Worm (Caenorhabditis elegans) whole organism, young adult: Measurements from ENCODE around the gene ZK938.10.
"Not testable (repeated sequence)": the region's sequence is repeated elsewhere in the genome, so short reads cannot be mapped to it uniquely, and the experiment has no call there.

Experiments used
- B0261.1 ChIP-seq: sonication (generic microtip); optimal IDR thresholded peaks from 2 replicates; lab custom pipeline; 2016; ENCODE audit warnings: mild to moderate bottlenecking, missing genetic modification characterization, moderate library complexity, missing compliant biosample characterization
- C17E4.6 ChIP-seq: fragments of 200-800 bp; sonication (Bioruptor generic); IDR thresholded peaks from 2 replicates; pipeline ENCODE4 v1.3.6; 2022; ENCODE audit warnings: missing genetic modification reagents, missing genetic modification characterization, missing compliant biosample characterization
- D2030.7 ChIP-seq: fragments of 200-800 bp; sonication (Bioruptor generic); IDR thresholded peaks from 2 replicates; pipeline ENCODE4 v1.3.6; 2022; ENCODE audit warnings: missing genetic modification reagents, missing genetic modification characterization, missing compliant biosample characterization
- F49E8.2 ChIP-seq: sonication (generic microtip); optimal IDR thresholded peaks from 3 replicates; lab custom pipeline; 2017; ENCODE audit warnings: missing genetic modification characterization, mild to moderate bottlenecking, missing compliant biosample characterization, antibody characterized with exemption, moderate library complexity; ENCODE audit not compliant: insufficient read depth
- F55B11.4 ChIP-seq: sonication (generic microtip); optimal IDR thresholded peaks from 2 replicates; lab custom pipeline; 2016; ENCODE audit warnings: missing compliant biosample characterization, missing genetic modification characterization, borderline replicate concordance; ENCODE audit not compliant: insufficient read depth
- F57A8.1 ChIP-seq: fragments of 200-800 bp; sonication (Bioruptor generic); optimal IDR thresholded peaks from 2 replicates; lab custom pipeline; 2018; ENCODE audit warnings: mild to moderate bottlenecking, missing genetic modification characterization, moderate library complexity, missing compliant biosample characterization
- attf-6 ChIP-seq: fragments of 200-800 bp; sonication (Bioruptor generic); IDR thresholded peaks from 2 replicates; pipeline ENCODE4 v1.3.6; 2022; ENCODE audit warnings: missing genetic modification reagents, missing genetic modification characterization, missing compliant biosample characterization
- egl-44 ChIP-seq: fragments of 200-800 bp; sonication (Bioruptor generic); IDR thresholded peaks from 2 replicates; pipeline ENCODE4 v1.3.6; 2022; ENCODE audit warnings: missing genetic modification reagents, missing genetic modification characterization, missing compliant biosample characterization
- egrh-3 ChIP-seq: fragments of 200-800 bp; sonication (Bioruptor generic); IDR thresholded peaks from 2 replicates; pipeline ENCODE4 v1.3.6; 2022; ENCODE audit warnings: missing genetic modification reagents, missing genetic modification characterization, missing compliant biosample characterization
- him-1 ChIP-seq: sonication (generic microtip); optimal IDR thresholded peaks from 2 replicates; lab custom pipeline; 2016; ENCODE audit warnings: missing genotype, missing genetic modification reagents, missing genetic modification characterization, missing compliant biosample characterization
- hlh-26 ChIP-seq: fragments of 200-800 bp; sonication (Bioruptor generic); conservative IDR thresholded peaks from 2 replicates; pipeline ENCODE4 v1.3.6; 2022; ENCODE audit warnings: missing genetic modification reagents, missing genetic modification characterization, missing compliant biosample characterization
- madf-10 ChIP-seq: sonication (generic microtip); optimal IDR thresholded peaks from 2 replicates; lab custom pipeline; 2016; ENCODE audit warnings: mild to moderate bottlenecking, missing genetic modification characterization, missing compliant biosample characterization
- rec-8 ChIP-seq, 2 experiments: sonication (generic microtip); optimal IDR thresholded peaks; 2 replicates each; lab custom pipeline; 2016; ENCODE audit warnings: mild to moderate bottlenecking in 2 of 2, missing genetic modification characterization in 2 of 2, missing genetic modification reagents in 2 of 2, missing genotype in 2 of 2, missing biosample characterization in 1 of 2, missing compliant biosample characterization in 1 of 2, moderate library complexity in 1 of 2
- ztf-18 ChIP-seq: sonication (generic microtip); optimal IDR thresholded peaks from 2 replicates; lab custom pipeline; 2016; ENCODE audit warnings: missing genotype, mild to moderate bottlenecking, missing genetic modification characterization, missing compliant biosample characterization

- not testable (repeated sequence) for TF ChIP-seq egl-44 (GFP tag; lab: Robert Waterston, UW); F49E8.2; F55B11.4; F57A8.1; C17E4.6; D2030.7 (GFP tag; lab: Robert Waterston, UW); ztf-18 (tag; lab: Kevin White, UChicago); rec-8 (tag; optimal IDR thresholded peaks at IDR 0.05; lab: Kevin White, UChicago); madf-10; attf-6 (GFP tag; lab: Robert Waterston, UW); him-1 (tag; lab: Kevin White, UChicago); egrh-3 (GFP tag; lab: Robert Waterston, UW); B0261.1 (tag; lab: Kevin White, UChicago); hlh-26 (GFP tag; lab: Robert Waterston, UW)
Measured at ce11 chrII:9866378-9866777, 15.5 kb upstream of the ZK938.10 start, which contains the start of gene chil-1.
